Worm (Caenorhabditis elegans): ENCODE results near the gene pqn-65.
A peak's percentile ranks its signal among the peaks of the same experiment; 100 is the strongest.

Gene pqn-65

DNA sequence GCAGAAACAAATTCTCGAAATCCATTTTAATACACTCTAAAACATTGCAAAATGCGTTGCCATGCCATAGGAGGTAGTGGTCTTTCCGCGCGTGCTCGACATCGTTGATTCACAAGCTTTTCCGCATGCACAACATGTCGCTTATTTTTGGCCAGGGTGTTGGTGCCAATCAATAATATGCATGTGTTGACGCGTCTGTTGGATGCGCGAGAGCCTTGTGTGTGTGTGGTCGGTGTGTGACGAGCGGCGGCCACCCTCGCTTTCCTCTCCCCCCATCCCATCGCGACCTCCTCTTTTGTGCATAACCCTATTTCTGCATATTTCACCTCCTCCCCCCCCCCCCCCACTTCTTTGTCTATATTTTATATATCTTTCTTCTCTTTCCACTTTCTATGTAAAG, 43.2 kb downstream of the pqn-65 start:
- TF ChIP-seq pes-1 (GFP tag; IDR thresholded peaks at IDR 0.05): 0 out of 2 replicates have a peak, but pooled peaks have one; percentile 45
- no peak for TF ChIP-seq ceh-36 (tag; optimal IDR thresholded peaks at IDR 0.05)
- no peak for TF ChIP-seq ama-1 (optimal IDR thresholded peaks at IDR 0.05)
- peak; percentile 43 for TF ChIP-seq F13C5.2 (tag; optimal IDR thresholded peaks at IDR 0.05)
- TF ChIP-seq B0310.2 (tag; optimal IDR thresholded peaks at IDR 0.05): no peak
- TF ChIP-seq tra-4 (tag; optimal IDR thresholded peaks at IDR 0.05): no peak
- TF ChIP-seq ceh-13 (GFP tag; optimal IDR thresholded peaks at IDR 0.05): no peak
- TF ChIP-seq hmbx-1 (tag; optimal IDR thresholded peaks at IDR 0.05): no peak
- TF ChIP-seq hmg-4 (GFP tag; optimal IDR thresholded peaks at IDR 0.05): peak; percentile 70

DNA sequence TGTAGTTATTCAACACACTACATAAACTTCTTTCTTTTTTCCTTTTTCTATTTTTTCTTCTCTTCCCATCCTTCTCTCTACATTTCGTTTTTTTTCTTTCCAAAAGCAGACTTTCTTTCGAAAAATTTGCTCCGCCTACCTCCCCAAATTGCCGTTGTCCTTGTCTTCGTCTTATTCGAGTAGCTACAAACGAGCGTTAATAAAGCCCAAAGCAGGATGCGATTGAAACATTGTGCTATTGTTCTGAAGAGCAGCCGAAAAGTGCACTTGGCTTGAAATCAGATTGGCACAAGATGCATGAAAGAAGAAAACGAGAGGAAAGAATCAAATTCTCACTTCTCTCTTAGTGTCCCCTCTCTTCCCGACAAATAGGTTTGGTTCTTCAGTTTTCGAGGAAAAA, 44.6 kb downstream of the pqn-65 start:
- TF ChIP-seq pes-1 (GFP tag; IDR thresholded peaks at IDR 0.05) (no peak), hmbx-1 (tag; optimal IDR thresholded peaks at IDR 0.05) (no peak), ama-1 (optimal IDR thresholded peaks at IDR 0.05) (no peak)

DNA sequence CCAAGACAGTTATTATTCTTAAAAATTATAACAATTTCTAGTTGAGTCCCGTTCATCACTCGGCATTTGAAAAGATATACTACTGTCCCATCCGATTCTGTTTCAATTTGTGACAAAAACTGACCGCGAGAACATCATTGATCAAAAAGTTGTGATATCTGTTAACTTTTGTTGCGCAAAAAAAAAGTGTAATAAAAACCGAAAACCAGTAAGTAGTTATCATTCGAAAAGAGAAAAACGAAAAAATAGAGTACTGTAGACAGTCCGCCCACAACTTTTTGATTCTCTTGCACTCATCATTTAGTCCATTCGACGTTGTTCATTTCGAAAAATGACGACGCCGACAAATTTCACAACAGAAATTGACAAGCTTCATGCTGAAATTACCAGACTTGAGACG, 48.3 kb downstream of the pqn-65 start, which contains the start of gene amt-1:
amt-1 (plus strand) TSS at position 301 of the 400 bp plus-strand sequence.
- TF ChIP-seq F13C5.2 (tag; optimal IDR thresholded peaks at IDR 0.05) (no peak), B0310.2 (tag; optimal IDR thresholded peaks at IDR 0.05) (no peak), ceh-36 (tag; optimal IDR thresholded peaks at IDR 0.05) (no peak), pes-1 (GFP tag; IDR thresholded peaks at IDR 0.05) (no peak), tbx-11 (GFP tag; IDR thresholded peaks at IDR 0.05) (no peak), hmbx-1 (tag; optimal IDR thresholded peaks at IDR 0.05) (no peak), tra-4 (tag; optimal IDR thresholded peaks at IDR 0.05) (no peak), scrt-1 (GFP tag; IDR thresholded peaks at IDR 0.05) (no peak), hmg-4 (GFP tag; optimal IDR thresholded peaks at IDR 0.05) (no peak)

DNA sequence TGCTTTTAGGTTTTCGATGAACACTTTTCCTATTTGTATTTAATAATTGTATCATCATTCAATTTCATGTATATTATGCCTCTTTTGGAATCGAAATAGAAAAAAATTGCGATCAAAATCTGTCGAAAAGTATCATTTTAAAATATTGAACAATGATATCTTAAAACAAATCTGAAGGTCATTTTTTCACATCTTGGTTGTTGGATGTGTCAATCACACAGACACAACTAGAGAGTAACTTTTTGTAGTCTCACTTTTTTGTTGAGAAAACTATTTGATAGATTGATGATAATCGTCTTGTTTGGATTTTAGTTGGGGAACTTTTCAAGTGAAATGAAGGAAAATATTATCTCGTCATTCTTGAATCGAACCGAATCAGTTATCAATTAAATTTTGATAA, 50.2 kb downstream of the pqn-65 start:
- TF ChIP-seq hnd-1 (tag; optimal IDR thresholded peaks at IDR 0.05) (no peak), scrt-1 (GFP tag; IDR thresholded peaks at IDR 0.05) (no peak), flt-1 (GFP tag; IDR thresholded peaks at IDR 0.05) (no peak), tbx-11 (GFP tag; IDR thresholded peaks at IDR 0.05) (no peak), ama-1 (optimal IDR thresholded peaks at IDR 0.05) (no peak)

DNA sequence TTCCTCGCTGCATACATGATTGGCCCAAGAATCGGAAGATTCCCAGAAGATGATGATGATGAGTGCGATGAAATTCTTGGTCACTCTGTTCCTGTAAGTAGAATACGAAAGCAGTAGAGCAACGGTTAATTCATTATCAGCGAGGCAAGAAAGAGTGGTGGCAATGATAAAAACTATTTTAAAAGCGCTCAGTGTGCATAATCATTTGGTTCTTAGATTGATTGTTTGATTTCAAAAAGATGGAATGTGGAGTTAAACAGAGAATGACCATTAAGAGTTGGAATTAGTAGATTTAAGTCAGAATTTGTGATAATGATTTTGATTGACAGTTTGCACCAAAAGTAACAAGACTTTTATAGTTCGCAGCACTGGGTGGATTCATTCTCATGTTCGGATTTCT, 52.3 kb downstream of the pqn-65 start:
- TF ChIP-seq pes-1 (GFP tag; IDR thresholded peaks at IDR 0.05): no peak
- no peak for TF ChIP-seq B0310.2 (tag; optimal IDR thresholded peaks at IDR 0.05)
- no peak for TF ChIP-seq hmg-4 (GFP tag; optimal IDR thresholded peaks at IDR 0.05)
- no peak for TF ChIP-seq aly-1 (tag; optimal IDR thresholded peaks at IDR 0.05)
- TF ChIP-seq tbx-11 (GFP tag; IDR thresholded peaks at IDR 0.05): no peak
- TF ChIP-seq scrt-1 (GFP tag; IDR thresholded peaks at IDR 0.05): no peak
- TF ChIP-seq tbx-37 (GFP tag; conservative IDR thresholded peaks at IDR 0.05): no peak
- no peak for TF ChIP-seq ets-7 (tag; optimal IDR thresholded peaks at IDR 0.05)
- TF ChIP-seq hnd-1 (tag; optimal IDR thresholded peaks at IDR 0.05): no peak
- no peak for TF ChIP-seq flt-1 (GFP tag; IDR thresholded peaks at IDR 0.05)
- no peak for TF ChIP-seq sea-1 (GFP tag; conservative IDR thresholded peaks at IDR 0.05)

DNA sequence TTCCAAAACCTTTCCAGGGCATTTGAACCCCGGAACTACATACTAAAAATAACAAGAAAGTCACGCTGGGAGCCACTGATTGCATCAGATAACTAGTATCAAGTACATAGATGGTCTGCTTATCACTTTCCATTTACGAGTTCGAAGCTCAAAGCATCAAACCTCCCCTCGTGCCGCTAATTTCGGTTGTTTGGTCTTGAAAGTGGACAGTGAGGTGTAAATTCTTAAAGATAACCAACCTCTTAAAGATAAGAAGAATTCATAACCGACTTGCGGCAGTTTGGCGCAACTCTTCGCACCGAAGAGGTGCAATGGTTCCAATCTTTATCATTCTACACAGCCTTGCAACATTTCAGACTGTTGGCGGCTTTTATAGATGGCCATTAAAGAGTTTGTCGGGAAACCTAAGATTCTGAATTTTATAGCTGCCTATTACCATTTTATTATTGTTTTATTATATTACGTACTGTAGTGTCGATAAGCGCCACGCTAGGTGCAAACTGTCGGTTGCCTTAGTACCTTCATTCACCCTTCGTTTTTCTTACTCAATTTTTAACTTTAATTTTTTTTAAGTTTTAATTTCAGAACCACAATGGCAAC, 54.6 kb downstream of the pqn-65 start, which contains the start of gene amt-4:
amt-4 (plus strand) TSS at position 586 of the 600 bp plus-strand sequence.
- TF ChIP-seq ama-1 (optimal IDR thresholded peaks at IDR 0.05) (no peak), pes-1 (GFP tag; IDR thresholded peaks at IDR 0.05) (no peak)

DNA sequence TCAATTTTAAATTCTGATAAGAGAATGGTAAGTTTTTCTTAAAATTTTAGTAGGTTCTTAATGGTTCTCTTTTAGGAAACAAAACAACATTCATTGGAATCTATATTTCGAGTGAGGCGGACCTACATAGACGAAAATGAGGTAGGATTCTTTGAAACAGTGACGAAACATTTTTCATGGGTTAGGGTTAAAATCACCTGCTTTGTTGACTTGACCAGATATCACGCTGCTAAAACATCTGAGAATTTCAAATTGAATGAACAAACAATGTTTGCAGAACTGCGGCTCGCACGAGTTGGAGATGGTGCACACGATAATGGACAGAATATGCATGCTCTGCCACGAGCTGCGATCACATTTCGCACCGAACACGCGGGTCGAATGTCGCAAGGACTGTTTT, 57.1 kb downstream of the pqn-65 start:
- no peak for TF ChIP-seq hmg-4 (GFP tag; optimal IDR thresholded peaks at IDR 0.05)
- no peak for TF ChIP-seq hnd-1 (tag; optimal IDR thresholded peaks at IDR 0.05)
- TF ChIP-seq pes-1 (GFP tag; IDR thresholded peaks at IDR 0.05): no peak
- TF ChIP-seq tra-4 (tag; optimal IDR thresholded peaks at IDR 0.05): no peak
- no peak for TF ChIP-seq hmbx-1 (tag; optimal IDR thresholded peaks at IDR 0.05)
- TF ChIP-seq ceh-13 (GFP tag; optimal IDR thresholded peaks at IDR 0.05): no peak

DNA sequence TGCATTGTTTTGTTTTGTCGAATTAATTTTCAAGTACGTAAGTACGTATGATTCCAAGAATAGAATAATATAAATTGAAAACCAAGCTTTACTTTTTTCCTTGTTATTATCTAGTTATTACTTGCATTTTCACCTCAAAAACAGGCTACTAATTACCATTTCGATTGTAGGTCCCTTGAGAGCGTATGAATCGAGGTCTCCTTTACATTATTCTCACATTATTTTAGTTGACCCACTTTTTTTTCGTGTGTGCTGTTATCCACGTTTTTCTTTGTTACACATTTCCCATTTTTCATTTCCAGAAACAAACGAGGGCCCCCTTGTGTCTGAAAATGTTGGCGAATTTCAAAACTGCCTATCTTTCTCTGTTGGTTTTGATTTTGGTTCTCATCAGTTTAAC, 57.6 kb downstream of the pqn-65 start, which contains the start of gene C05E11.6:
C05E11.6 (plus strand) TSS at position 301 of the 400 bp plus-strand sequence.
- TF ChIP-seq tra-4 (tag; optimal IDR thresholded peaks at IDR 0.05) (no peak), B0310.2 (tag; optimal IDR thresholded peaks at IDR 0.05) (no peak), F13C5.2 (tag; optimal IDR thresholded peaks at IDR 0.05) (no peak), hmbx-1 (tag; optimal IDR thresholded peaks at IDR 0.05) (no peak), hmg-4 (GFP tag; optimal IDR thresholded peaks at IDR 0.05) (no peak), tbx-37 (GFP tag; conservative IDR thresholded peaks at IDR 0.05) (no peak), flt-1 (GFP tag; IDR thresholded peaks at IDR 0.05) (no peak), pes-1 (GFP tag; IDR thresholded peaks at IDR 0.05) (no peak), sea-1 (GFP tag; conservative IDR thresholded peaks at IDR 0.05) (no peak), ets-7 (tag; optimal IDR thresholded peaks at IDR 0.05) (no peak), ceh-13 (GFP tag; optimal IDR thresholded peaks at IDR 0.05) (no peak), ceh-36 (tag; optimal IDR thresholded peaks at IDR 0.05) (no peak), tbx-11 (GFP tag; IDR thresholded peaks at IDR 0.05) (no peak)

Measured in whole organism, early embryonic.